Worm (Caenorhabditis elegans) whole organism, L2 larva: Measurements from ENCODE around the gene twk-32.
A peak's percentile ranks its signal among the peaks of the same experiment; 100 is the strongest.

Source experiments
- C34F6.9 ChIP-seq: fragments of 150-350 bp; optimal IDR thresholded peaks from 2 replicates; lab custom pipeline; 2014; ENCODE audit warnings: missing biosample characterization, missing genetic modification characterization
- F13H6.1 ChIP-seq: sonication (generic microtip); optimal IDR thresholded peaks from 2 replicates; lab custom pipeline; 2016; ENCODE audit warnings: missing genetic modification characterization, missing compliant biosample characterization
- R02D3.7 ChIP-seq: fragments of 150-350 bp; optimal IDR thresholded peaks from 2 replicates; lab custom pipeline; 2014; ENCODE audit warnings: missing biosample characterization, missing genetic modification characterization
- ZK546.5 ChIP-seq: sonication (generic microtip); optimal IDR thresholded peaks from 2 replicates; lab custom pipeline; 2017; ENCODE audit warnings: missing biosample characterization, missing genetic modification characterization
- alr-1 ChIP-seq: fragments of 150-350 bp; optimal IDR thresholded peaks from 2 replicates; lab custom pipeline; 2014; ENCODE audit warnings: missing biosample characterization, missing genetic modification characterization
- aly-2 ChIP-seq: fragments of 150-350 bp; optimal IDR thresholded peaks from 2 replicates; lab custom pipeline; 2014; ENCODE audit warnings: missing biosample characterization, missing genetic modification characterization
- ama-1 ChIP-seq: fragments of 150-350 bp; optimal IDR thresholded peaks from 2 replicates; lab custom pipeline; 2018; ENCODE audit warnings: inconsistent platforms
- ceh-16 ChIP-seq: fragments of 150-350 bp; optimal IDR thresholded peaks from 2 replicates; lab custom pipeline; 2014; ENCODE audit warnings: missing biosample characterization, missing genetic modification characterization
- crh-2 ChIP-seq: sonication (generic microtip); optimal IDR thresholded peaks from 2 replicates; lab custom pipeline; 2017; ENCODE audit warnings: missing biosample characterization, missing genetic modification characterization
- dmd-4 ChIP-seq: sonication (generic microtip); optimal IDR thresholded peaks from 2 replicates; lab custom pipeline; 2017; ENCODE audit warnings: missing biosample characterization, missing genetic modification characterization
- egl-27 ChIP-seq: sonication (generic microtip); optimal IDR thresholded peaks from 3 replicates; lab custom pipeline; 2017; ENCODE audit warnings: missing biosample characterization, missing genetic modification reagents, missing genetic modification characterization
- elt-1 ChIP-seq: fragments of 150-350 bp; optimal IDR thresholded peaks from 2 replicates; lab custom pipeline; 2014; ENCODE audit warnings: missing biosample characterization, missing genetic modification characterization
- elt-3 ChIP-seq: sonication (generic microtip); optimal IDR thresholded peaks from 2 replicates; lab custom pipeline; 2017; ENCODE audit warnings: missing biosample characterization, missing genetic modification characterization
- fos-1 ChIP-seq: fragments of 150-350 bp; optimal IDR thresholded peaks from 2 replicates; lab custom pipeline; 2014; ENCODE audit warnings: missing biosample characterization, missing genetic modification characterization
- gmeb-1 ChIP-seq: fragments of 150-350 bp; optimal IDR thresholded peaks from 2 replicates; lab custom pipeline; 2014; ENCODE audit warnings: missing biosample characterization, missing genetic modification characterization
- lin-11 ChIP-seq: fragments of 150-350 bp; sonication (generic microtip); optimal IDR thresholded peaks from 2 replicates; lab custom pipeline; 2014; ENCODE audit warnings: missing biosample characterization, missing genetic modification characterization, inconsistent platforms, mixed read lengths
- lin-13 ChIP-seq: fragments of 150-350 bp; optimal IDR thresholded peaks from 2 replicates; lab custom pipeline; 2014; ENCODE audit warnings: missing biosample characterization, missing genetic modification reagents, missing genetic modification characterization
- lsy-2 ChIP-seq, 2 experiments: fragments of 150-350 bp in 1 of 2; sonication (generic microtip) in 1 of 2; optimal IDR thresholded peaks; 2 replicates each; lab custom pipeline; 2014 to 2017; ENCODE audit warnings: missing biosample characterization in 2 of 2, missing genetic modification characterization in 2 of 2
- mbf-1 ChIP-seq: sonication (generic microtip); optimal IDR thresholded peaks from 2 replicates; lab custom pipeline; 2017; ENCODE audit warnings: missing biosample characterization, missing genetic modification characterization
- nhr-10 ChIP-seq: sonication (generic microtip); optimal IDR thresholded peaks from 2 replicates; lab custom pipeline; 2017; ENCODE audit warnings: missing biosample characterization, missing genetic modification characterization
- nhr-11 ChIP-seq: fragments of 150-350 bp; optimal IDR thresholded peaks from 2 replicates; lab custom pipeline; 2014; ENCODE audit warnings: missing biosample characterization, missing genetic modification characterization
- nhr-129 ChIP-seq: fragments of 150-350 bp; optimal IDR thresholded peaks from 2 replicates; lab custom pipeline; 2014; ENCODE audit warnings: missing biosample characterization, missing genetic modification characterization
- nhr-21 ChIP-seq: fragments of 150-350 bp; optimal IDR thresholded peaks from 2 replicates; lab custom pipeline; 2014; ENCODE audit warnings: missing biosample characterization, missing genetic modification characterization
- nhr-23 ChIP-seq: fragments of 150-350 bp; optimal IDR thresholded peaks from 2 replicates; lab custom pipeline; 2014; ENCODE audit warnings: missing biosample characterization, missing genetic modification reagents, missing genetic modification characterization
- nhr-237 ChIP-seq: fragments of 150-350 bp; optimal IDR thresholded peaks from 2 replicates; lab custom pipeline; 2014; ENCODE audit warnings: missing biosample characterization, missing genetic modification characterization
- nhr-25 ChIP-seq: fragments of 150-350 bp; sonication (generic microtip); optimal IDR thresholded peaks from 3 replicates; lab custom pipeline; 2014; ENCODE audit warnings: missing biosample characterization, missing genetic modification characterization
- nhr-6 ChIP-seq: fragments of 150-350 bp; optimal IDR thresholded peaks from 2 replicates; lab custom pipeline; 2014; ENCODE audit warnings: missing biosample characterization, missing genetic modification characterization
- peb-1 ChIP-seq: fragments of 150-350 bp; optimal IDR thresholded peaks from 2 replicates; lab custom pipeline; 2014; ENCODE audit warnings: missing biosample characterization, missing genetic modification characterization
- sem-4 ChIP-seq: fragments of 150-350 bp; optimal IDR thresholded peaks from 2 replicates; lab custom pipeline; 2014; ENCODE audit warnings: missing biosample characterization, missing genetic modification reagents, missing genetic modification characterization
- sma-3 ChIP-seq: sonication (generic microtip); optimal IDR thresholded peaks from 2 replicates; lab custom pipeline; 2016; ENCODE audit warnings: missing genetic modification reagents, missing genetic modification characterization, missing compliant biosample characterization
- sma-9 ChIP-seq, 2 experiments: fragments of 150-350 bp in 1 of 2; sonication (generic microtip) in 1 of 2; optimal IDR thresholded peaks; 2 replicates each; lab custom pipeline; 2014 to 2016; ENCODE audit warnings: missing genetic modification characterization in 2 of 2, mild to moderate bottlenecking in 1 of 2, missing biosample characterization in 1 of 2, missing compliant biosample characterization in 1 of 2, missing genetic modification reagents in 1 of 2, moderate library complexity in 1 of 2
- snpc-4 ChIP-seq: fragments of 150-350 bp; optimal IDR thresholded peaks from 2 replicates; lab custom pipeline; 2014; ENCODE audit warnings: missing biosample characterization, missing genetic modification characterization
- unc-39 ChIP-seq: fragments of 150-350 bp; optimal IDR thresholded peaks from 2 replicates; lab custom pipeline; 2014; ENCODE audit warnings: missing biosample characterization, missing genetic modification characterization
- unc-62 ChIP-seq: fragments of 150-350 bp; optimal IDR thresholded peaks from 2 replicates; lab custom pipeline; 2014; ENCODE audit warnings: missing biosample characterization, missing genetic modification reagents, missing genetic modification characterization
- zag-1 ChIP-seq: fragments of 150-350 bp; optimal IDR thresholded peaks from 2 replicates; lab custom pipeline; 2014; ENCODE audit warnings: missing biosample characterization, missing genetic modification characterization
- ztf-11 ChIP-seq: sonication (generic microtip); optimal IDR thresholded peaks from 2 replicates; lab custom pipeline; 2017; ENCODE audit warnings: missing biosample characterization, missing genetic modification characterization
- ztf-4 ChIP-seq: fragments of 150-350 bp; optimal IDR thresholded peaks from 2 replicates; lab custom pipeline; 2014; ENCODE audit warnings: missing biosample characterization, missing genetic modification characterization

The twk-32 gene

ce11 chrV:13782190-13782589, 14.3 kb upstream of the twk-32 start, which contains the start of gene decr-1.1:
decr-1.1 (plus strand) TSS chrV:13782399.
- TF ChIP-seq nhr-129 (peak; percentile 4), ceh-16 (tag; lab: Kevin White, UChicago) (no peak), nhr-11 (no peak), nhr-25 (tag; lab: Kevin White, UChicago) (no peak), dmd-4 (no peak), fos-1 (tag; lab: Kevin White, UChicago) (peak; percentile 26), sma-9 (GFP tag; optimal IDR thresholded peaks at IDR 0.05; lab: Kevin White, UChicago) (peak; percentile 34), sma-9 (tag; optimal IDR thresholded peaks at IDR 0.05; lab: Kevin White, UChicago) (no peak), snpc-4 (tag; lab: Kevin White, UChicago) (no peak)

DNA sequence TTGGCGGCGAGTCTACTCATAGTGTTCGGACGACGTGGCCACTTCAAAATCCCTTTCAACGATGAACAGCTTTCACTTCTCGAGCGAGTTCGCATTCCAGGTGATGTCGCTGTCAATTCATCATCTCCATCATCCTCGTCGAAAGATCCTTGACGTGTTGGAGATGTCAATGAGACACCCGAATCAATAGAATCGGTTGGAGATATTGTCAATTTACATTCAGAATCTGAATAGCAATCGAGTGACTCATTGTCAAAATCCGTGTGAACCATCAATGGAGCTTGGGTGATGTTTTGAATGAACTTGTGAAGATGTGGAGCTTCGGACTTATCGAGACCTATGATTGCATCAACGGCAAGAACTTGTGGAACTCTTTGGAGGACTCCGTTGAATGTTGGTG, 10.7 kb upstream of the twk-32 start:
- no peak for TF ChIP-seq lsy-2 (tag; optimal IDR thresholded peaks at IDR 0.05; lab: Kevin White, UChicago)
- TF ChIP-seq dmd-4: no peak
- TF ChIP-seq nhr-237 (tag; lab: Kevin White, UChicago): no peak
- no peak for TF ChIP-seq fos-1 (tag; lab: Kevin White, UChicago)
- TF ChIP-seq R02D3.7 (tag; lab: Kevin White, UChicago): no peak
- TF ChIP-seq nhr-23 (tag; lab: Kevin White, UChicago): no peak
- no peak for TF ChIP-seq lin-13
- no peak for TF ChIP-seq ztf-11 (tag; lab: Kevin White, UChicago)
- TF ChIP-seq nhr-21 (tag; lab: Kevin White, UChicago): no peak
- no peak for TF ChIP-seq sem-4 (tag; lab: Kevin White, UChicago)
- no peak for TF ChIP-seq ZK546.5 (tag; lab: Kevin White, UChicago)

DNA sequence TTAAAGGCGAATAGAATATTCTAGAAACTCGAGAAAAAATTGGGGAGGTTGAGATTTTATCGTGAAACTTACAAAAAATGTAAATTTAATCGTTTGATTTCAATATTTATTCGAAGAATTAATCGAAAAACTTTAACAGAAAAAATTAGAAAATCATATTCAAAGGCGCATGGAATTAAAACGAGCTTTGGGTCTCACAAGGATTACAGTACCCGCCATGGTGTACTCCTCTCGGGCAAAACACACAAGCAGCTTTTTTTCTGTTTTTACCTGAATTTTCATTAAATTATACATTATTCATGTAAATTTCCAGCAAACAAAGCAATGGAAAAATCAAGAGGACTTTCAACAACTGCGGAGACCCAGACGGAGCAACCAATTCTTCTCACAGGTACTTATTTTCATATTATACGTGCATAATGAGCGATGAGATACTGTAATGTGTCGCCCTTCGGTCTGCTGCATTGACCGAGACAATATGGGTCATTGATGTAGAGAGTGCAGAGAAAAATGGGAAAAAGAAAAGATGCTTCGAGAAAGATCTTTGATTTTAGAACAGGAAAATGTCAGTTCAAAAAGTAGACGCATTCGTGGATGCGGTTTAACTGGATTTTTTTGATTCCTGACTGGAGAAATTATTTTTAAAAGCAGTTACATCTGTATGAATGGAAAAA, 9.1 kb upstream of the twk-32 start, which contains the start of the genes F53C11.4 and F53C11.5:
TSS of gene F53C11.4 (minus strand) at position 128 of the 674 bp plus-strand sequence.
TSS of gene F53C11.5 (plus strand) at position 325 of the 674 bp plus-strand sequence.
- peak in 1 of 2 experiments; percentile 77 for TF ChIP-seq lsy-2 (tag; optimal IDR thresholded peaks at IDR 0.05; lab: Kevin White, UChicago)
- peak; percentile 32 for TF ChIP-seq ama-1
- no peak for TF ChIP-seq peb-1
- TF ChIP-seq dmd-4: no peak
- no peak for TF ChIP-seq elt-3
- TF ChIP-seq C34F6.9 (tag; lab: Kevin White, UChicago): peak; percentile 71
- TF ChIP-seq mbf-1 (tag; lab: Kevin White, UChicago): no peak
- no peak for TF ChIP-seq alr-1 (tag; lab: Kevin White, UChicago)
- no peak for TF ChIP-seq lin-11 (tag; lab: Kevin White, UChicago)
- no peak for TF ChIP-seq nhr-6
- no peak for TF ChIP-seq nhr-237 (tag; lab: Kevin White, UChicago)
- TF ChIP-seq aly-2 (tag; lab: Kevin White, UChicago): no peak
- TF ChIP-seq ceh-16 (tag; lab: Kevin White, UChicago): no peak
- peak; percentile 59 for TF ChIP-seq fos-1 (tag; lab: Kevin White, UChicago)
- TF ChIP-seq egl-27 (tag; lab: Kevin White, UChicago): peak; percentile 0
- no peak for TF ChIP-seq nhr-10 (tag; lab: Kevin White, UChicago)
- no peak for TF ChIP-seq ztf-4 (tag; lab: Kevin White, UChicago)
- no peak for TF ChIP-seq elt-1 (tag; lab: Kevin White, UChicago)
- peak; percentile 13 for TF ChIP-seq nhr-129
- TF ChIP-seq sma-3 (GFP tag; lab: Kevin White, UChicago): peak; percentile 94
- peak; percentile 16 for TF ChIP-seq lin-13
- TF ChIP-seq nhr-25 (tag; lab: Kevin White, UChicago): no peak
- no peak for TF ChIP-seq snpc-4 (tag; lab: Kevin White, UChicago)
- no peak for TF ChIP-seq unc-62 (GFP tag; lab: Kevin White, UChicago)
- peak; percentile 26 for TF ChIP-seq F13H6.1 (tag; lab: Kevin White, UChicago)
- no peak for TF ChIP-seq unc-39 (tag; lab: Kevin White, UChicago)
- TF ChIP-seq gmeb-1 (tag; lab: Kevin White, UChicago): peak; percentile 17
- no peak for TF ChIP-seq zag-1
- peak; percentile 94 for TF ChIP-seq sma-9 (GFP tag; optimal IDR thresholded peaks at IDR 0.05; lab: Kevin White, UChicago)
- no peak for TF ChIP-seq sma-9 (tag; optimal IDR thresholded peaks at IDR 0.05; lab: Kevin White, UChicago)
- no peak for TF ChIP-seq nhr-21 (tag; lab: Kevin White, UChicago)
- TF ChIP-seq nhr-23 (tag; lab: Kevin White, UChicago): no peak
- TF ChIP-seq crh-2: peak; percentile 49
